Worm (Caenorhabditis elegans): ENCODE measurements around the gene lpd-9.

DNA sequence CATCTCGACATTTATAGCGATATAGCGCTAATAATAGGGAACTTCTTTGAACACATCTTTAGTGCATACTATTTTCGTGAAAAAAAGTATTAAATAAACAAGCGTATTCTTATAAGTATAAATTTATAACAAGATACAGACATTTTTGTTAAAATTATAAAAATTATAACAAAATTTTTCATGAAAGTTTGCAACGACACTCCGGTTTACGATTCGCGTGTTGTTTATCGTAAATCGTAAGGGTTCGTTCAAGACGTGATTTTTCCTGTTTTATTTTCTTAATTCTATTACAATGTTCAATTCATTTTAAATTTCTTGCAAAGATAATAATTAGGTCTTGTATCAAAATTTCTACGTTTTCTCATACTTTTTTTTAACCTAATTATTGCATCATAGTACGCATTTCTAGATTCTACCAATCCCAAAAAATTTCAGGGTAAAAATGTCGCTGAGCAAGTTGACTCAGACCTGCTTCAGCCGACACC lies 19.6 kb downstream of the lpd-9 start, which contains the start of gene scpl-4:
- no peak for TF ChIP-seq fkh-3 (tag; optimal IDR thresholded peaks at IDR 0.05)
- no peak for TF ChIP-seq F57C9.4 (tag; optimal IDR thresholded peaks at IDR 0.05)
- no peak for TF ChIP-seq sea-2 (GFP tag; IDR thresholded peaks at IDR 0.05)
- no peak for TF ChIP-seq snpc-4 (GFP tag; optimal IDR thresholded peaks at IDR 0.05)
- TF ChIP-seq snpc-4 (tag; optimal IDR thresholded peaks at IDR 0.05), result no peak
- no peak for TF ChIP-seq F49E8.2 (tag; optimal IDR thresholded peaks at IDR 0.05; ENCODE audit: insufficient read depth)
- no peak for TF ChIP-seq snpc-1.1 (tag; optimal IDR thresholded peaks at IDR 0.05; ENCODE audit: insufficient read depth)
- no peak for TF ChIP-seq egl-18 (GFP tag; IDR thresholded peaks at IDR 0.05)
- no peak for TF ChIP-seq mcd-1 (GFP tag; IDR thresholded peaks at IDR 0.05)
- no peak for TF ChIP-seq Y53G8AR.9 (GFP tag; conservative IDR thresholded peaks at IDR 0.05)
- no peak for TF ChIP-seq sdz-38 (tag; optimal IDR thresholded peaks at IDR 0.05)

Data from whole organism, young adult.